Fruit fly (Drosophila melanogaster) whole organism, wandering third instar larva: ENCODE results near the gene HP5.

Experiments used
- Abd-B ChIP-seq: fragments of >200 bp; optimal IDR thresholded peaks from 2 replicates; lab custom pipeline; 2017; ENCODE audit warnings: missing biosample characterization, missing genetic modification characterization
- CG32264 ChIP-seq: fragments of 200-800 bp; sonication (Bioruptor generic); optimal IDR thresholded peaks from 2 replicates; lab custom pipeline; 2016; ENCODE audit warnings: missing biosample characterization, missing genetic modification characterization
- CG9705 ChIP-seq: fragments of 200-800 bp; sonication (Bioruptor generic); optimal IDR thresholded peaks from 2 replicates; lab custom pipeline; 2018; ENCODE audit warnings: missing biosample characterization, mild to moderate bottlenecking, missing genetic modification characterization
- CrebA ChIP-seq: fragments of 200-800 bp; sonication (Bioruptor generic); optimal IDR thresholded peaks from 2 replicates; lab custom pipeline; 2016; ENCODE audit warnings: missing biosample characterization, mild to moderate bottlenecking, missing genetic modification characterization, borderline replicate concordance
- Dfd ChIP-seq: fragments of >200 bp; optimal IDR thresholded peaks from 2 replicates; lab custom pipeline; 2017; ENCODE audit warnings: missing biosample characterization, missing genetic modification characterization
- Dif ChIP-seq: fragments of 200-275, 200-300 bp; sonication (Bioruptor generic); optimal IDR thresholded peaks from 2 replicates; lab custom pipeline; 2018; ENCODE audit warnings: missing biosample characterization, missing genetic modification characterization; ENCODE audit not compliant: partially characterized antibody
- GATAd ChIP-seq: sonication (Bioruptor generic); optimal IDR thresholded peaks from 2 replicates; lab custom pipeline; 2016; ENCODE audit warnings: missing biosample characterization, missing genetic modification characterization
- HLH106 ChIP-seq: fragments of 200-800 bp; optimal IDR thresholded peaks from 3 replicates; lab custom pipeline; 2019; ENCODE audit warnings: missing biosample characterization, mild to moderate bottlenecking, missing genetic modification characterization, moderate library complexity
- Hnf4 ChIP-seq: fragments of 200-800 bp; sonication (Bioruptor generic); optimal IDR thresholded peaks from 2 replicates; lab custom pipeline; 2016; ENCODE audit warnings: missing biosample characterization, mild to moderate bottlenecking, missing genetic modification characterization
- Hr78 ChIP-seq: fragments of >200 bp; optimal IDR thresholded peaks from 2 replicates; lab custom pipeline; 2017; ENCODE audit warnings: missing biosample characterization, missing genetic modification characterization
- Hr83 ChIP-seq: fragments of 200-300 bp; sonication (Bioruptor generic); optimal IDR thresholded peaks from 2 replicates; lab custom pipeline; 2016; ENCODE audit warnings: missing biosample characterization, mild to moderate bottlenecking, missing genetic modification characterization, moderate library complexity; ENCODE audit not compliant: poor library complexity, severe bottlenecking
- Jra ChIP-seq: sonication (Bioruptor generic); optimal IDR thresholded peaks from 2 replicates; lab custom pipeline; 2016; ENCODE audit warnings: missing biosample characterization, missing genetic modification characterization
- Mio ChIP-seq: sonication (Bioruptor generic); optimal IDR thresholded peaks from 2 replicates; lab custom pipeline; 2016; ENCODE audit warnings: missing biosample characterization, missing genetic modification characterization
- Myc ChIP-seq: fragments of >200 bp; optimal IDR thresholded peaks from 2 replicates; lab custom pipeline; 2017
- N ChIP-seq: fragments of >200 bp; optimal IDR thresholded peaks from 2 replicates; lab custom pipeline; 2018; ENCODE audit warnings: missing biosample characterization, missing external identifiers, missing genetic modification characterization
- OdsH ChIP-seq: fragments of 200-800 bp; sonication (Bioruptor generic); optimal IDR thresholded peaks from 2 replicates; lab custom pipeline; 2016; ENCODE audit warnings: missing biosample characterization, mild to moderate bottlenecking, missing genetic modification characterization
- Rel ChIP-seq, 2 experiments: fragments of 200-800 bp; sonication (Bioruptor generic) in 1 of 2; optimal IDR thresholded peaks; 2 replicates in 1 of 2; 3 replicates in 1 of 2; lab custom pipeline; 2016 to 2019; ENCODE audit warnings: mild to moderate bottlenecking in 2 of 2, missing biosample characterization in 2 of 2, missing genetic modification characterization in 2 of 2, moderate library complexity in 1 of 2
- Sp1 ChIP-seq: fragments of 200-800 bp; sonication (Bioruptor generic); optimal IDR thresholded peaks from 3 replicates; lab custom pipeline; 2019; ENCODE audit warnings: missing biosample characterization, mild to moderate bottlenecking, missing genetic modification characterization, moderate library complexity
- Vsx2 ChIP-seq: fragments of 200-300, 225-300 bp; sonication (Bioruptor generic); optimal IDR thresholded peaks from 2 replicates; lab custom pipeline; 2018; ENCODE audit warnings: missing biosample characterization, missing genetic modification characterization; ENCODE audit not compliant: partially characterized antibody
- br ChIP-seq: fragments of 200-800 bp; sonication (Bioruptor generic); optimal IDR thresholded peaks from 2 replicates; lab custom pipeline; 2016; ENCODE audit warnings: missing biosample characterization, missing genetic modification characterization
- brk ChIP-seq: fragments of 200-800 bp; sonication (Bioruptor generic); optimal IDR thresholded peaks from 2 replicates; lab custom pipeline; 2016; ENCODE audit warnings: missing biosample characterization, mild to moderate bottlenecking, missing genetic modification characterization
- dl ChIP-seq, 2 experiments: fragments of 175-275, 200-275 bp in 1 of 2; fragments of 200-275 bp in 1 of 2; sonication (Bioruptor generic); optimal IDR thresholded peaks; lab custom pipeline; 2018; ENCODE audit warnings: mild to moderate bottlenecking in 2 of 2, missing biosample characterization in 2 of 2, missing genetic modification characterization in 2 of 2, moderate library complexity in 2 of 2; ENCODE audit not compliant: partially characterized antibody in 2 of 2, insufficient read depth in 1 of 2
- dmrt93B ChIP-seq: fragments of 200-800 bp; sonication (Bioruptor generic); optimal IDR thresholded peaks from 2 replicates; lab custom pipeline; 2018; ENCODE audit warnings: missing biosample characterization, mild to moderate bottlenecking, missing genetic modification characterization
- dsf ChIP-seq: sonication (Bioruptor generic); optimal IDR thresholded peaks from 2 replicates; lab custom pipeline; 2016; ENCODE audit warnings: missing biosample characterization, missing genetic modification characterization, borderline replicate concordance
- ey ChIP-seq: fragments of 200-800 bp; sonication (Bioruptor generic); optimal IDR thresholded peaks from 2 replicates; lab custom pipeline; 2016; ENCODE audit warnings: missing biosample characterization, missing genetic modification characterization
- foxo ChIP-seq, 2 experiments: fragments of 200-800 bp; sonication (Bioruptor generic); optimal IDR thresholded peaks; 2 replicates in 1 of 2; 3 replicates in 1 of 2; lab custom pipeline; 2016 to 2017; ENCODE audit warnings: missing biosample characterization in 2 of 2, missing genetic modification characterization in 2 of 2
- fru ChIP-seq: fragments of 200-800 bp; sonication (Bioruptor generic); optimal IDR thresholded peaks from 3 replicates; lab custom pipeline; 2016; ENCODE audit warnings: missing biosample characterization, mild to moderate bottlenecking, missing genetic modification characterization
- h ChIP-seq: fragments of 200-800 bp; sonication (Bioruptor generic); optimal IDR thresholded peaks from 3 replicates; lab custom pipeline; 2016; ENCODE audit warnings: missing biosample characterization, mild to moderate bottlenecking, missing genetic modification characterization
- jim ChIP-seq: fragments of 175-275, 200-325 bp; sonication (Bioruptor generic); optimal IDR thresholded peaks from 2 replicates; lab custom pipeline; 2016; ENCODE audit warnings: missing biosample characterization, mild to moderate bottlenecking, missing genetic modification characterization
- lola ChIP-seq: fragments of >200 bp; optimal IDR thresholded peaks from 2 replicates; lab custom pipeline; 2017; ENCODE audit warnings: missing biosample characterization, missing genetic modification characterization
- pan ChIP-seq: fragments of >200 bp; optimal IDR thresholded peaks from 2 replicates; lab custom pipeline; 2017
- psq ChIP-seq: fragments of 200-800 bp; sonication (Bioruptor generic); optimal IDR thresholded peaks from 3 replicates; lab custom pipeline; 2017; ENCODE audit warnings: missing biosample characterization, mild to moderate bottlenecking, missing genetic modification characterization, moderate library complexity
- rgr ChIP-seq: fragments of 200-800 bp; sonication (Bioruptor generic); optimal IDR thresholded peaks from 3 replicates; lab custom pipeline; 2016; ENCODE audit warnings: missing biosample characterization, mild to moderate bottlenecking, missing genetic modification characterization
- sage ChIP-seq: fragments of 200-800 bp; sonication (Bioruptor generic); optimal IDR thresholded peaks from 2 replicates; lab custom pipeline; 2016; ENCODE audit warnings: missing biosample characterization, mild to moderate bottlenecking, missing genetic modification characterization
- sv ChIP-seq: fragments of 200-800 bp; sonication (Bioruptor generic); optimal IDR thresholded peaks from 3 replicates; lab custom pipeline; 2016; ENCODE audit warnings: missing biosample characterization, missing genetic modification characterization
- tai ChIP-seq: sonication (Bioruptor generic); optimal IDR thresholded peaks from 2 replicates; lab custom pipeline; 2016; ENCODE audit warnings: missing biosample characterization, missing genetic modification characterization
- usp ChIP-seq: fragments of >200 bp; optimal IDR thresholded peaks from 2 replicates; lab custom pipeline; 2017; ENCODE audit warnings: missing biosample characterization, missing genetic modification characterization
- woc ChIP-seq: sonication (Bioruptor generic); optimal IDR thresholded peaks from 2 replicates; lab custom pipeline; 2016; ENCODE audit warnings: missing biosample characterization, mild to moderate bottlenecking, missing genetic modification characterization

Gene HP5

dm6 chrX:11492916-11493590 is 38.5 kb downstream of the HP5 start, which contains the start of gene Drak:
Drak (plus strand) TSS chrX:11493135.
- TF ChIP-seq sv (GFP tag; lab: Kevin White, UChicago) (no peak), Sp1 (GFP tag; lab: Kevin White, UChicago) (peak; percentile 39), h (peak; percentile 17), Myc (lab: Kevin White, UChicago) (no peak), psq (peak; percentile 28), CG32264 (GFP tag; lab: Kevin White, UChicago) (no peak), Dfd (no peak), lola (GFP tag; lab: Kevin White, UChicago) (no peak), Rel (GFP tag; optimal IDR thresholded peaks at IDR 0.05; lab: Kevin White, UChicago) (no peak), Rel (tag; optimal IDR thresholded peaks at IDR 0.05; lab: Kevin White, UChicago) (peak; percentile 66), Dif (peak; percentile 23), GATAd (no peak), usp (GFP tag; lab: Kevin White, UChicago) (no peak), Hr83 (GFP tag; lab: Kevin White, UChicago) (peak; percentile 24)

dm6 chrX:11494731-11495277 is 40.2 kb downstream of the HP5 start:
- TF ChIP-seq dsf (GFP tag; lab: Kevin White, UChicago), result peak; percentile 44
- peak; percentile 92 for TF ChIP-seq HLH106 (tag; lab: Kevin White, UChicago)
- TF ChIP-seq rgr, result peak; percentile 85
- peak; percentile 22 for TF ChIP-seq CrebA (GFP tag; lab: Kevin White, UChicago)
- peak; percentile 54 for TF ChIP-seq sv (GFP tag; lab: Kevin White, UChicago)
- TF ChIP-seq fru (GFP tag; lab: Kevin White, UChicago), result peak; percentile 95
- TF ChIP-seq foxo (GFP tag; optimal IDR thresholded peaks at IDR 0.05; lab: Kevin White, UChicago), result peak; percentile 62 to 94
- peak; percentile 87 for TF ChIP-seq br
- TF ChIP-seq Abd-B (GFP tag; lab: Kevin White, UChicago), result no peak
- peak; percentile 90 for TF ChIP-seq OdsH (GFP tag; lab: Kevin White, UChicago)
- no peak for TF ChIP-seq Dfd
- TF ChIP-seq dl (GFP tag; optimal IDR thresholded peaks at IDR 0.05; lab: Kevin White, UChicago; ENCODE audit: insufficient read depth in 1 of 2, partially characterized antibody in 2 of 2), result no peak
- peak; percentile 92 for TF ChIP-seq h
- TF ChIP-seq jim (GFP tag; lab: Kevin White, UChicago), result no peak
- no peak for TF ChIP-seq usp (GFP tag; lab: Kevin White, UChicago)
- TF ChIP-seq Sp1 (GFP tag; lab: Kevin White, UChicago), result peak; percentile 91
- peak; percentile 77 for TF ChIP-seq CG32264 (GFP tag; lab: Kevin White, UChicago)
- no peak for TF ChIP-seq Hr83 (GFP tag; lab: Kevin White, UChicago)
- TF ChIP-seq brk (GFP tag; lab: Kevin White, UChicago), result peak; percentile 46
- peak; percentile 62 for TF ChIP-seq tai (GFP tag; lab: Kevin White, UChicago)
- TF ChIP-seq Hnf4 (GFP tag; lab: Kevin White, UChicago), result peak; percentile 84
- peak; percentile 28 for TF ChIP-seq Rel (GFP tag; optimal IDR thresholded peaks at IDR 0.05; lab: Kevin White, UChicago)
- TF ChIP-seq Rel (tag; optimal IDR thresholded peaks at IDR 0.05; lab: Kevin White, UChicago), result peak; percentile 55
- TF ChIP-seq Jra (GFP tag; lab: Kevin White, UChicago), result peak; percentile 57
- TF ChIP-seq GATAd, result peak; percentile 40
- no peak for TF ChIP-seq Vsx2 (GFP tag; lab: Kevin White, UChicago)
- peak; percentile 95 for TF ChIP-seq woc (GFP tag; lab: Kevin White, UChicago)
- no peak for TF ChIP-seq lola (GFP tag; lab: Kevin White, UChicago)
- TF ChIP-seq Hr78 (GFP tag; lab: Kevin White, UChicago), result no peak
- TF ChIP-seq Myc (lab: Kevin White, UChicago), result no peak
- TF ChIP-seq CG9705 (GFP tag; lab: Kevin White, UChicago), result peak; percentile 82
- TF ChIP-seq sage (GFP tag; lab: Kevin White, UChicago), result peak; percentile 70
- TF ChIP-seq dmrt93B (GFP tag; lab: Kevin White, UChicago), result peak; percentile 88
- peak; percentile 93 for TF ChIP-seq psq
- peak; percentile 93 for TF ChIP-seq ey (GFP tag; lab: Kevin White, UChicago)
- TF ChIP-seq Dif, result no peak
- TF ChIP-seq Mio (GFP tag; lab: Kevin White, UChicago), result peak; percentile 22
- TF ChIP-seq N (GFP tag; lab: Kevin White, UChicago), result no peak
- no peak for TF ChIP-seq pan (lab: Kevin White, UChicago)
